Fruit fly (Drosophila melanogaster): ENCODE results near the gene CG46339.

CG46339 gene

DNA sequence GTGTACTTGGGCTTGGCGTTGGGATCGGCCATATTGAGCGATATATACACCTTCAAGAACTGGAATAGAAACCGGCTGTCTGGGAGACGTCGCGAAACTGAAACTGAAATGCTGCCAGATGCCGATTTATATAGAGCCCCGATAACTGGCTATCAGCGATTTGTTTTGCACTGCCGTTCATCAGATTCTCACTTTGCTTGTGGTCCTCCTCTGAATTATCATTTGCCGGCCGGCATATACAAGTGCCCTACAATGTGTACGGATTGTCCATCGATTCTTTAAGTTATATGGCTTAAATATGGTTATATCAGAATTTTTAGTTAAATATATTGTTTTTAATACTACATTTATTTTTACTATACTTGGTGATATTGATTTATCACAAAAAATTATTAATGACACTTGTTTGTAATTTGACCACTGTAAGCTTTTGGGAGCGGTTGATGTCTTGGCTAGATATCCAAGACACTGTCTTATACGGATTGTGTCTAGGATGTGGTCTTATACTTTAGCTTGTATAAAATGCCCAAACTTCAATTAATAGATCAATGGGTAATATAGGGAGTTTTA is 72.9 kb downstream of the CG46339 start, which contains the start of gene CG31075 (continued):
- TF ChIP-seq CG6808 (GFP tag; optimal IDR thresholded peaks at IDR 0.05) (peak; percentile 86), CG11762 (GFP tag; optimal IDR thresholded peaks at IDR 0.05; ENCODE audit: insufficient read depth) (peak; percentile 83), Hr38 (GFP tag; optimal IDR thresholded peaks at IDR 0.05) (no peak), fd85E (GFP tag; optimal IDR thresholded peaks at IDR 0.05) (peak; percentile 74), eg (GFP tag; IDR thresholded peaks at IDR 0.05) (peak; percentile 97), cyc (GFP tag; optimal IDR thresholded peaks at IDR 0.05) (peak; percentile 92), CG11902 (GFP tag; optimal IDR thresholded peaks at IDR 0.05) (peak; percentile 80), CG11294 (GFP tag; IDR thresholded peaks at IDR 0.05) (peak; percentile 75), Eip93F (GFP tag; optimal IDR thresholded peaks at IDR 0.05) (peak; percentile 91), CG6276 (GFP tag; optimal IDR thresholded peaks at IDR 0.05) (no peak), CG7368 (GFP tag; optimal IDR thresholded peaks at IDR 0.05) (peak; percentile 85), CG8632 (GFP tag; optimal IDR thresholded peaks at IDR 0.05) (peak; percentile 74), CG3032 (tag; optimal IDR thresholded peaks at IDR 0.05) (peak; percentile 83), lz (GFP tag; optimal IDR thresholded peaks at IDR 0.05) (peak; percentile 92), Met (GFP tag; optimal IDR thresholded peaks at IDR 0.05) (peak; percentile 88), CG10669 (GFP tag; optimal IDR thresholded peaks at IDR 0.05) (peak; percentile 89), Lpt (GFP tag; optimal IDR thresholded peaks at IDR 0.05) (peak; percentile 68), OdsH (GFP tag; optimal IDR thresholded peaks at IDR 0.05) (peak; percentile 86), CG34406 (GFP tag; optimal IDR thresholded peaks at IDR 0.05) (peak; percentile 83), svp (GFP tag) (peak; percentile 96), topi (GFP tag; optimal IDR thresholded peaks at IDR 0.05) (peak; percentile 91), acj6 (GFP tag; optimal IDR thresholded peaks at IDR 0.05) (peak; percentile 85), net (GFP tag; optimal IDR thresholded peaks at IDR 0.05) (peak; percentile 76), CG4318 (GFP tag; optimal IDR thresholded peaks at IDR 0.05) (peak; percentile 73)

DNA sequence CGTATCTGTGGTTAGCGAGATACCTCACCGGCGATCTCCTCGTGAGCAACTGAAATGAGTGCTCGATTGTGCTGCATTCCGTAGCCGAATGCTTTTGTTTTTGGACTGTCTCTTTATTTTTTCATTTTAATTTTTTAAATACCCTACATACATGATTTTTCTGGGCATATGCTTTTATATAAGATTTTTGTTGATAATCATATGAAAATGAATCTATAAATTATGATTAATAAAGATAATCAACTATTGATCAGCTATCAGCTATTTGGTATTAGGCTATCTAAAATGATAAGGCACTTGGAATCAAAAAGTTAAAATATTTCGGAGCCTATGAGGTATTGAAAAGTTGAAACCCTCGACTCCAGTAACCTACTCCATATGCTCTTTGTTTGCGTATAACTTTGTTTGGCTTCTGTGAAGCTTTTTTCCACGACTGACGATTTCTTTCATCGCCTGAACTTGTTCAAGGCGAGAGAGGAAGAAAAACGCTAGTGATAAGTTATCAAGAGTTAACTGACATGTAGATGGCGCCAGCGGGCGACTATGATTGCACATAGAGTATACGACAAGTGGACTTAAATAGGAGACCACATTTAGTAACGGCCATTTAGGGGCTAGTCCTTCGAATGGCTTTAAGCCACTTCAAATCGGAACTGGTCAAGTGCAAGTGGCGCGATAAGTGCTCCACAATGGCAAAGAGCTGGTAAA is 74.4 kb downstream of the CG46339 start, which contains the start of gene CG31076:
Gene CG31076 (minus strand): TSS at position 51 of the 708 bp plus-strand sequence.
- TF ChIP-seq CG1621 (tag; optimal IDR thresholded peaks at IDR 0.05) (no peak), eg (GFP tag; IDR thresholded peaks at IDR 0.05) (0 out of 3 replicates have a peak, but pooled peaks have one; percentile 38), CG32006 (GFP tag; optimal IDR thresholded peaks at IDR 0.05) (peak; percentile 9), Hr4 (GFP tag; optimal IDR thresholded peaks at IDR 0.05) (peak; percentile 44), CG11762 (GFP tag; optimal IDR thresholded peaks at IDR 0.05; ENCODE audit: insufficient read depth) (peak; percentile 46), CG6792 (GFP tag; optimal IDR thresholded peaks at IDR 0.05) (peak; percentile 60), Eip93F (GFP tag; optimal IDR thresholded peaks at IDR 0.05) (peak; percentile 83), net (GFP tag; optimal IDR thresholded peaks at IDR 0.05) (no peak), cyc (GFP tag; optimal IDR thresholded peaks at IDR 0.05) (peak; percentile 77), CG11902 (GFP tag; optimal IDR thresholded peaks at IDR 0.05) (peak; percentile 57), Hr38 (GFP tag; optimal IDR thresholded peaks at IDR 0.05) (no peak), CG34406 (GFP tag; optimal IDR thresholded peaks at IDR 0.05) (peak; percentile 42), vri (GFP tag; optimal IDR thresholded peaks at IDR 0.05) (peak; percentile 48), CG6808 (GFP tag; optimal IDR thresholded peaks at IDR 0.05) (peak; percentile 44), CG6854 (GFP tag; optimal IDR thresholded peaks at IDR 0.05) (no peak), Smox (GFP tag; optimal IDR thresholded peaks at IDR 0.05) (peak; percentile 60), topi (GFP tag; optimal IDR thresholded peaks at IDR 0.05) (peak; percentile 85), Eip75B (GFP tag; optimal IDR thresholded peaks at IDR 0.05) (peak; percentile 72), CG16779 (tag; optimal IDR thresholded peaks at IDR 0.05) (peak; percentile 15), dac (GFP tag; optimal IDR thresholded peaks at IDR 0.05) (no peak), lz (GFP tag; optimal IDR thresholded peaks at IDR 0.05) (peak; percentile 73), Ets21C (GFP tag; optimal IDR thresholded peaks at IDR 0.05) (peak; percentile 34), CG6276 (GFP tag; optimal IDR thresholded peaks at IDR 0.05) (peak; percentile 65), Met (GFP tag; optimal IDR thresholded peaks at IDR 0.05) (peak; percentile 81), salr (GFP tag; optimal IDR thresholded peaks at IDR 0.05) (no peak), achi (GFP tag; optimal IDR thresholded peaks at IDR 0.05) (peak; percentile 65), acj6 (GFP tag; optimal IDR thresholded peaks at IDR 0.05) (peak; percentile 24), ss (GFP tag; optimal IDR thresholded peaks at IDR 0.05) (peak; percentile 15 to 57), CG8632 (GFP tag; optimal IDR thresholded peaks at IDR 0.05) (peak; percentile 33), CG9139 (GFP tag; optimal IDR thresholded peaks at IDR 0.05) (no peak), Sox102F (GFP tag; optimal IDR thresholded peaks at IDR 0.05) (peak; percentile 68), CG15336 (GFP tag; IDR thresholded peaks at IDR 0.05) (0 out of 2 replicates have a peak, but pooled peaks have one; percentile 24), CG31627 (GFP tag; optimal IDR thresholded peaks at IDR 0.05) (peak; percentile 56), fd59A (GFP tag; optimal IDR thresholded peaks at IDR 0.05) (no peak), esn (GFP tag; optimal IDR thresholded peaks at IDR 0.05) (peak; percentile 81), CG7368 (GFP tag; optimal IDR thresholded peaks at IDR 0.05) (peak; percentile 65), Gug (GFP tag; IDR thresholded peaks at IDR 0.05) (no peak)
